Worm (Caenorhabditis elegans) whole organism, L3 larva: ENCODE results near the gene Y32B12A.5.

Experiments
- ZK546.5 ChIP-seq: sonication (generic microtip); optimal IDR thresholded peaks from 2 replicates; lab custom pipeline; 2017; ENCODE audit warnings: missing biosample characterization, missing genetic modification characterization
- ama-1 ChIP-seq: fragments of 150-350 bp; optimal IDR thresholded peaks from 2 replicates; lab custom pipeline; 2018
- ceh-28 ChIP-seq: fragments of 150-350 bp; optimal IDR thresholded peaks from 2 replicates; lab custom pipeline; 2014; ENCODE audit warnings: missing biosample characterization, missing genetic modification reagents, missing genetic modification characterization
- ceh-82 ChIP-seq: fragments of 150-350 bp; optimal IDR thresholded peaks from 2 replicates; lab custom pipeline; 2014; ENCODE audit warnings: missing biosample characterization, missing genetic modification characterization
- elt-2 ChIP-seq: sonication (generic microtip); optimal IDR thresholded peaks from 2 replicates; lab custom pipeline; 2016; ENCODE audit warnings: missing genetic modification reagents, mild to moderate bottlenecking, missing genetic modification characterization, missing compliant biosample characterization
- elt-3 ChIP-seq, 3 experiments: fragments of 150-350 bp in 1 of 3; sonication (generic microtip) in 2 of 3; optimal IDR thresholded peaks; 2 replicates in 2 of 3; 4 replicates in 1 of 3; lab custom pipeline; 2014 to 2017; ENCODE audit warnings: missing biosample characterization in 3 of 3, missing genetic modification characterization in 3 of 3
- eor-1 ChIP-seq, 2 experiments: fragments of 150-350 bp; optimal IDR thresholded peaks; 2 replicates each; lab custom pipeline; 2014 to 2018; ENCODE audit warnings: missing biosample characterization in 2 of 2, missing genetic modification characterization in 2 of 2
- fkh-10 ChIP-seq: sonication (generic microtip); optimal IDR thresholded peaks from 2 replicates; lab custom pipeline; 2017; ENCODE audit warnings: missing biosample characterization, missing genetic modification reagents, missing genetic modification characterization
- fkh-2 ChIP-seq: fragments of 150-350 bp; optimal IDR thresholded peaks from 2 replicates; lab custom pipeline; 2014; ENCODE audit warnings: missing biosample characterization, missing genetic modification reagents, missing genetic modification characterization
- fos-1 ChIP-seq: fragments of 150-350 bp; optimal IDR thresholded peaks from 2 replicates; lab custom pipeline; 2014; ENCODE audit warnings: missing biosample characterization, missing genetic modification characterization
- jun-1 ChIP-seq: fragments of 150-350 bp; optimal IDR thresholded peaks from 2 replicates; lab custom pipeline; 2014; ENCODE audit warnings: missing biosample characterization, missing genetic modification reagents, missing genetic modification characterization
- lin-15B ChIP-seq: fragments of 150-350 bp; optimal IDR thresholded peaks from 2 replicates; lab custom pipeline; 2014; ENCODE audit warnings: missing biosample characterization, missing genetic modification characterization
- lsy-12 ChIP-seq: sonication (generic microtip); optimal IDR thresholded peaks from 2 replicates; lab custom pipeline; 2016; ENCODE audit warnings: mild to moderate bottlenecking, missing genetic modification characterization, missing compliant biosample characterization
- mdl-1 ChIP-seq: fragments of 150-350 bp; optimal IDR thresholded peaks from 2 replicates; lab custom pipeline; 2014; ENCODE audit warnings: missing biosample characterization, missing genetic modification characterization
- nhr-11 ChIP-seq: fragments of 150-350 bp; optimal IDR thresholded peaks from 2 replicates; lab custom pipeline; 2014; ENCODE audit warnings: missing biosample characterization, missing genetic modification characterization
- nhr-12 ChIP-seq: fragments of 150-350 bp; optimal IDR thresholded peaks from 2 replicates; lab custom pipeline; 2014; ENCODE audit warnings: missing biosample characterization, missing genetic modification characterization
- nhr-23 ChIP-seq: fragments of 150-350 bp; optimal IDR thresholded peaks from 2 replicates; lab custom pipeline; 2014; ENCODE audit warnings: missing biosample characterization, missing genetic modification reagents, missing genetic modification characterization
- nhr-237 ChIP-seq: fragments of 150-350 bp; optimal IDR thresholded peaks from 2 replicates; lab custom pipeline; 2014; ENCODE audit warnings: missing biosample characterization, missing genetic modification characterization
- nhr-28 ChIP-seq: fragments of 150-350 bp; optimal IDR thresholded peaks from 2 replicates; lab custom pipeline; 2014; ENCODE audit warnings: missing biosample characterization, missing genetic modification characterization
- nhr-76 ChIP-seq: fragments of 150-350 bp; sonication (generic microtip); optimal IDR thresholded peaks from 5 replicates; lab custom pipeline; 2014; ENCODE audit warnings: missing biosample characterization, missing genetic modification characterization
- nhr-77 ChIP-seq: fragments of 150-350 bp; optimal IDR thresholded peaks from 2 replicates; lab custom pipeline; 2014; ENCODE audit warnings: missing biosample characterization, missing genetic modification characterization
- pha-4 ChIP-seq: fragments of 150-350 bp; optimal IDR thresholded peaks from 2 replicates; lab custom pipeline; 2014; ENCODE audit warnings: missing biosample characterization, missing genetic modification reagents, missing genetic modification characterization
- sea-2 ChIP-seq: fragments of 150-350 bp; sonication (generic microtip); optimal IDR thresholded peaks from 4 replicates; lab custom pipeline; 2014; ENCODE audit warnings: missing biosample characterization, missing genetic modification reagents, missing genetic modification characterization
- skn-1 ChIP-seq: fragments of 150-350 bp; optimal IDR thresholded peaks from 2 replicates; lab custom pipeline; 2014; ENCODE audit warnings: missing biosample characterization, missing genetic modification characterization
- snpc-4 ChIP-seq: fragments of 150-350 bp; optimal IDR thresholded peaks from 2 replicates; lab custom pipeline; 2014; ENCODE audit warnings: missing biosample characterization, missing genetic modification characterization
- tbx-2 ChIP-seq: sonication (generic microtip); optimal IDR thresholded peaks from 2 replicates; lab custom pipeline; 2016; ENCODE audit warnings: mild to moderate bottlenecking, missing genetic modification characterization, missing compliant biosample characterization
- unc-39 ChIP-seq: sonication (generic microtip); optimal IDR thresholded peaks from 4 replicates; lab custom pipeline; 2017; ENCODE audit warnings: missing biosample characterization, missing genetic modification characterization
- unc-62 ChIP-seq: fragments of 150-350 bp; sonication (generic microtip); optimal IDR thresholded peaks from 4 replicates; lab custom pipeline; 2014; ENCODE audit warnings: missing biosample characterization, missing genetic modification reagents, missing genetic modification characterization
- zag-1 ChIP-seq: fragments of 150-350 bp; optimal IDR thresholded peaks from 2 replicates; lab custom pipeline; 2014; ENCODE audit warnings: missing biosample characterization, missing genetic modification characterization
- ztf-11 ChIP-seq: fragments of 150-350 bp; optimal IDR thresholded peaks from 2 replicates; lab custom pipeline; 2014; ENCODE audit warnings: missing biosample characterization, missing genetic modification characterization
- ztf-4 ChIP-seq: fragments of 150-350 bp; optimal IDR thresholded peaks from 2 replicates; lab custom pipeline; 2014; ENCODE audit warnings: missing biosample characterization, missing genetic modification characterization

Y32B12A.5 gene

DNA sequence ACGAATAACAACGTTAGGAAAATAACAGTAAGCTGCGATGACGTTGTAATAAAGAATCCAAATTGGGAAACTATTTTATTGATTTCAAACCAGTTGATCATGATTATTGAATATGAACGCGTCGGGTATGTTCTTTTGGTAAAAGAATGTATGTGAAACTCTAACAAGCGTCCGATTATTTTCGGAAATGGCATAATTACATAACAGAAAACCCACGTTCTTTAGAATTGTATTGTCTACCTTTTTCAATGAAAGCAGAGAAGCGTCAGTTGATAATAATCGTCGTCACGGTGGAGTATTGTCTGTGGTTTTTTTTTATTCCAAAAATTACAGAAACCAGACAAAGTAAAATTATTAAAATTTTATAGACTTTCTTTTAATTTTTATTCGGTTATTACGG is 32.3 kb downstream of the Y32B12A.5 start, which contains the start of gene str-14:
Gene str-14 (minus strand): TSS at position 101 of the 400 bp plus-strand sequence.
- TF ChIP-seq tbx-2 (tag; lab: Kevin White, UChicago) (no peak), ztf-4 (tag; lab: Kevin White, UChicago) (no peak), lsy-12 (tag; lab: Kevin White, UChicago) (no peak), unc-62 (GFP tag; lab: Kevin White, UChicago) (no peak)

DNA sequence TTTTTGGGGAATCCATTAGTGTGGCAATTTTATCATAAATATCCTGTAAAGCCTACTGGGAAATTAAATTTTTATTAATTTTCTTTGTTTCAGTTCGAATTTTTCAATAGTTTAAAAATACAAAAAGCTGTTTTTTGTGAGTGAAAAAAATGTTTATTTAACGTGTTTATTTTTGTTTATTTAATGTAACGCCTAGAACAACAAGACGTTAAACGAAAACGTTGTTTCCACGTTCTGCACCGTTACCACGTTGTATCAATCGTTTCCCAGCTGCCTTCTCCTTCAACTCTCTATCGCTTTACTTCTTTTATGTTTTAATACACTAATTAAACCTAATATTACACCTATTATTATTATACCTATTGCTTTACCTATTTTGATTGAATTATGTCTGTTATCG is 39.6 kb downstream of the Y32B12A.5 start, which contains the start of gene T08G3.13:
Gene T08G3.13 (plus strand): TSS at position 301 of the 400 bp plus-strand sequence.
- TF ChIP-seq pha-4 (no peak), ZK546.5 (tag; lab: Kevin White, UChicago) (no peak), lsy-12 (tag; lab: Kevin White, UChicago) (no peak), fkh-10 (GFP tag; lab: Kevin White, UChicago) (no peak), tbx-2 (tag; lab: Kevin White, UChicago) (no peak), eor-1 (tag; optimal IDR thresholded peaks at IDR 0.05; lab: Kevin White, UChicago) (no peak), lin-15B (tag; lab: Kevin White, UChicago) (no peak), mdl-1 (tag; lab: Kevin White, UChicago) (no peak), ceh-28 (no peak), nhr-12 (tag; lab: Kevin White, UChicago) (no peak), elt-3 (tag; optimal IDR thresholded peaks at IDR 0.05; lab: Kevin White, UChicago) (no peak), elt-2 (tag; lab: Kevin White, UChicago) (no peak), ztf-11 (no peak), jun-1 (no peak), nhr-11 (tag; lab: Kevin White, UChicago) (no peak), unc-62 (GFP tag; lab: Kevin White, UChicago) (no peak)

DNA sequence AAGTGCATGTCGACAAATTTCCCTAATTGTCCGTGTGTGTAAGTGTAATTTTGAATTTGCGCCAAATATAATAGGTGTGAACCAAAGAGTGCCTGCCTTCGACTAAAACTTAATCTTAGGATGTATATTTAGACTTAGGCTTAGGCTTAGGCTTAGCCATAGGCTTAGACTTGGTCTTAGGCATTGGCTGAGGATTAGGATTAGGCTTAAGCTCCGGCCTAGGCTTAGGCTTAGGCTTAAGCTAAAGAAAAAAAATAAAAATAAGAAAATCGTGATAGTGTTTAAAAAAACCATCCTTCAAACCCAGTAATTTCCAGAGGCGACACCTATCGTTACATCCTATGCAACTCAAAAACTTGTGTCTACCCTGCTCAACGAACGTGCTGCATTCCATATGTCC is 41.2 kb downstream of the Y32B12A.5 start:
- no peak for TF ChIP-seq lin-15B (tag; lab: Kevin White, UChicago)
- no peak for TF ChIP-seq fkh-2 (tag; lab: Kevin White, UChicago)
- no peak for TF ChIP-seq lsy-12 (tag; lab: Kevin White, UChicago)
- TF ChIP-seq unc-39 (tag; lab: Kevin White, UChicago), result no peak
- TF ChIP-seq jun-1, result no peak
- no peak for TF ChIP-seq fos-1 (tag; lab: Kevin White, UChicago)
- no peak for TF ChIP-seq nhr-23 (tag; lab: Kevin White, UChicago)
- no peak for TF ChIP-seq nhr-12 (tag; lab: Kevin White, UChicago)

DNA sequence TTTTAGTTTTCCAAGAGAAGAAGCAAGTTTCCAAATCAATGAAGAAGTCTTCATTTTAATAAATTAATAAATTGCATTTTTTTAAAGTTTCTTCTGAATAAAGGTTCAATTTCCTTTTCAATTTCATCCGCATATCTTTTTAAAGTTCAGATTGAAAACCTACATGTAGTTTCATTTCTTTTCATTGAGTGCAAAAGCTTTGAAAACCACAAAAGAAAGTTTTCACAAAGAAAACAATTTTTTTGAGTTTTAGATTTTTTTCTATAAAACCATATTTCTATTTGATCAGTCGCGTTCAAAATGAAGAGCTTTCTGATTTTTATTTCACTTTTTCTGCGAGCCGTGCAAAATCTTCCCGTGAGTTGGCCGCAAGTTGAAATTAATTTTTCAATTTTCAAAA is 41.7 kb downstream of the Y32B12A.5 start, which contains the start of gene T08G3.6:
Gene T08G3.6 (plus strand): TSS at position 301 of the 400 bp plus-strand sequence.
- TF ChIP-seq skn-1 (tag; lab: Kevin White, UChicago) (no peak), lin-15B (tag; lab: Kevin White, UChicago) (no peak), tbx-2 (tag; lab: Kevin White, UChicago) (no peak), zag-1 (tag; lab: Kevin White, UChicago) (no peak), nhr-77 (tag; lab: Kevin White, UChicago) (no peak), nhr-28 (no peak), ama-1 (lab: Kevin White, UChicago) (no peak), eor-1 (tag; optimal IDR thresholded peaks at IDR 0.05; lab: Kevin White, UChicago) (no peak), nhr-12 (tag; lab: Kevin White, UChicago) (no peak), lsy-12 (tag; lab: Kevin White, UChicago) (no peak), nhr-237 (tag; lab: Kevin White, UChicago) (no peak), elt-3 (tag; optimal IDR thresholded peaks at IDR 0.05; lab: Kevin White, UChicago) (no peak), snpc-4 (tag; lab: Kevin White, UChicago) (no peak), mdl-1 (tag; lab: Kevin White, UChicago) (no peak), sea-2 (GFP tag; lab: Kevin White, UChicago) (no peak)

DNA sequence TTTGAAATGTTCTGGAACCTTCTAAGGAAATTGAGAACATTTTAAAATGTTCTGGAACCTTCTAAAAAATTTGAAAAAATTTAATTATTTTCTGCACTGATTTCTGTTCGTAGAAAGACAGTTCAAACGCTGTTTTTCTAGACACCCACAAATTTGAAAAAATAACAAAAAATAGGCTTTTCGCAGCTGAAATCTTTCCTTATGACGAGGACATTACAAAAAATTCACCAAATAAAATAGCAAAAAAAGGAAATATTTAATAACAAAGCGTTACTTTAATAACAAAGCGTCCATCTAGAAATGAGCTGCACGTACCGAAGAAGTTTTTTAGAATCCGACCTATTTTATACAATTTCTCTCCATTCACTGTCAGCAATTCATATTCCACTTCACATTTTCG is 43.7 kb downstream of the Y32B12A.5 start, which contains the start of gene srh-141:
Gene srh-141 (plus strand): TSS at position 301 of the 400 bp plus-strand sequence.
- no peak for TF ChIP-seq elt-2 (tag; lab: Kevin White, UChicago)
- TF ChIP-seq nhr-76 (tag; lab: Kevin White, UChicago), result no peak
- no peak for TF ChIP-seq ceh-82
- TF ChIP-seq ztf-11, result no peak
- no peak for TF ChIP-seq fos-1 (tag; lab: Kevin White, UChicago)
- no peak for TF ChIP-seq zag-1 (tag; lab: Kevin White, UChicago)
- TF ChIP-seq elt-3 (tag; optimal IDR thresholded peaks at IDR 0.05; lab: Kevin White, UChicago), result no peak
